Worm (Caenorhabditis elegans) whole organism, young adult: Measurements from ENCODE around the gene col-123.

ENCODE experiments used
- F52B5.7 ChIP-seq: sonication (generic microtip); optimal IDR thresholded peaks from 2 replicates; lab custom pipeline; 2016; ENCODE audit warnings: mild to moderate bottlenecking, missing genetic modification characterization, missing compliant biosample characterization
- K12H6.12 ChIP-seq: fragments of 200-800 bp; sonication (Bioruptor generic); optimal IDR thresholded peaks from 2 replicates; lab custom pipeline; 2018; ENCODE audit warnings: mild to moderate bottlenecking, missing genetic modification characterization, missing compliant biosample characterization
- him-1 ChIP-seq: sonication (generic microtip); optimal IDR thresholded peaks from 2 replicates; lab custom pipeline; 2016; ENCODE audit warnings: missing genotype, missing genetic modification reagents, missing genetic modification characterization, missing compliant biosample characterization
- let-526 ChIP-seq: fragments of 200-800 bp; sonication (Bioruptor generic); IDR thresholded peaks from 2 replicates; pipeline ENCODE4 v1.3.6; 2022; ENCODE audit warnings: missing genetic modification reagents, missing genetic modification characterization, missing compliant biosample characterization
- lin-35 ChIP-seq, 3 experiments: fragments of 150-350 bp in 2 of 3; sonication (generic microtip) in 1 of 3; optimal IDR thresholded peaks; 2 replicates each; lab custom pipeline; 2014 to 2018; ENCODE audit warnings: missing biosample characterization in 3 of 3, missing genetic modification characterization in 3 of 3, missing genetic modification reagents in 3 of 3

DNA sequence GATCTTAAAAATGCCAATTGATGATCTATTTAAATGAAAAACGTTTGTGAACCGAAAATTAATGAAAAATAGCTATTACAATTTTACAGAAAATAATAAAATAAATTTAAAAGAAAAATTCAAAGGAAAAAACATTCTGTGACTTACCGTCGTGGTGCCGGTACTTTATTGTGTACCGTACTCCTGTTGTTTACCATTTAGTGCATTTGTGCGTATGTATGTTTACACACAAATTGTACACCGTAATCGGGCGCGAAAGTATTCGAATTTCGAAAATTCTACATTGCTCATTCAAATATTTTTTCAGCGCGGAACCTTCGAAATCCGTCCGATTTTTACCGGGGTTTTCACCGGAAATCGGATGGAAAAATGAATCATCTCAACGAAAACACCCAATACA is 43.7 kb upstream of the col-123 start, which contains the start of gene T13F2.6:
- TF ChIP-seq K12H6.12 (tag; lab: Kevin White, UChicago) (no peak), let-526 (GFP tag; lab: Robert Waterston, UW) (no peak), F52B5.7 (no peak), lin-35 (GFP tag; optimal IDR thresholded peaks at IDR 0.05; lab: Kevin White, UChicago) (peak in 1 of 3 experiments; percentile 51), him-1 (tag; lab: Kevin White, UChicago) (peak; percentile 55)
